Fruit fly (Drosophila melanogaster) whole organism, prepupa: ENCODE measurements around the gene ru.

Source experiments
- Blimp-1 ChIP-seq: fragments of 200-800 bp; sonication (Bioruptor generic); optimal IDR thresholded peaks from 3 replicates; lab custom pipeline; 2017; ENCODE audit warnings: missing biosample characterization, missing genetic modification characterization, mild to moderate bottlenecking, moderate library complexity, missing genetic modification reagents
- CG10631 ChIP-seq: fragments of 200-800 bp; sonication (Bioruptor generic); optimal IDR thresholded peaks from 2 replicates; lab custom pipeline; 2016; ENCODE audit warnings: missing biosample characterization, missing genetic modification characterization
- CG10669 ChIP-seq: fragments of 200-800 bp; sonication (Bioruptor generic); optimal IDR thresholded peaks from 3 replicates; lab custom pipeline; 2018; ENCODE audit warnings: missing biosample characterization, mild to moderate bottlenecking, missing genetic modification characterization, moderate library complexity
- CG11294 ChIP-seq: fragments of 200-800 bp; sonication (Bioruptor generic); IDR thresholded peaks from 2 replicates; pipeline ENCODE4 v1.3.6; 2022; ENCODE audit warnings: missing biosample characterization, missing genetic modification characterization
- CG11762 ChIP-seq: fragments of 200-800 bp; sonication (Bioruptor generic); optimal IDR thresholded peaks from 3 replicates; lab custom pipeline; 2016; ENCODE audit warnings: missing biosample characterization, missing genetic modification characterization; ENCODE audit not compliant: insufficient read depth
- CG16779 ChIP-seq: fragments of 200-800 bp; sonication (Bioruptor generic); optimal IDR thresholded peaks from 3 replicates; lab custom pipeline; 2017; ENCODE audit warnings: missing biosample characterization, mild to moderate bottlenecking, missing genetic modification characterization
- CG3032 ChIP-seq: fragments of 200-800 bp; optimal IDR thresholded peaks from 2 replicates; lab custom pipeline; 2019; ENCODE audit warnings: missing biosample characterization, mild to moderate bottlenecking, missing genetic modification characterization, moderate library complexity
- CG31627 ChIP-seq: fragments of 200-800 bp; sonication (Bioruptor generic); optimal IDR thresholded peaks from 3 replicates; lab custom pipeline; 2016; ENCODE audit warnings: missing biosample characterization, missing genetic modification characterization
- CG32006 ChIP-seq: fragments of 200-800 bp; sonication (Bioruptor generic); optimal IDR thresholded peaks from 3 replicates; lab custom pipeline; 2017; ENCODE audit warnings: missing biosample characterization, mild to moderate bottlenecking, missing genetic modification characterization
- CG34406 ChIP-seq: fragments of 200-800 bp; sonication (Bioruptor generic); optimal IDR thresholded peaks from 3 replicates; lab custom pipeline; 2016; ENCODE audit warnings: missing biosample characterization, missing genetic modification characterization
- CG3919 ChIP-seq: fragments of 200-800 bp; sonication (Bioruptor generic); optimal IDR thresholded peaks from 3 replicates; lab custom pipeline; 2016; ENCODE audit warnings: missing biosample characterization, missing genetic modification characterization
- CG4318 ChIP-seq: fragments of 200-800 bp; sonication (Bioruptor generic); optimal IDR thresholded peaks from 3 replicates; lab custom pipeline; 2017; ENCODE audit warnings: missing biosample characterization, mild to moderate bottlenecking, missing genetic modification characterization
- CG6163 ChIP-seq: fragments of 200-800 bp; sonication (Bioruptor generic); IDR thresholded peaks from 3 replicates; pipeline ENCODE4 v1.3.6; 2022; ENCODE audit warnings: missing biosample characterization, missing genetic modification characterization
- CG6792 ChIP-seq: fragments of 200-800 bp; sonication (Bioruptor generic); optimal IDR thresholded peaks from 3 replicates; lab custom pipeline; 2016; ENCODE audit warnings: missing biosample characterization, missing genetic modification characterization
- CG6854 ChIP-seq: fragments of 200-800 bp; sonication (Bioruptor generic); optimal IDR thresholded peaks from 2 replicates; lab custom pipeline; 2017; ENCODE audit warnings: missing biosample characterization, mild to moderate bottlenecking, missing genetic modification characterization
- CG8119 ChIP-seq: fragments of 200-800 bp; sonication (Bioruptor generic); IDR thresholded peaks from 3 replicates; pipeline ENCODE4 v1.3.6; 2022; ENCODE audit warnings: missing biosample characterization, missing genetic modification characterization
- CG8319 ChIP-seq: fragments of 200-800 bp; sonication (Bioruptor generic); optimal IDR thresholded peaks from 3 replicates; lab custom pipeline; 2016; ENCODE audit warnings: missing biosample characterization, missing genetic modification characterization
- CG8632 ChIP-seq: fragments of 200-800 bp; sonication (Bioruptor generic); optimal IDR thresholded peaks from 3 replicates; lab custom pipeline; 2016; ENCODE audit warnings: missing biosample characterization, missing genetic modification characterization
- CG9139 ChIP-seq: fragments of 200-800 bp; sonication (Bioruptor generic); optimal IDR thresholded peaks from 3 replicates; lab custom pipeline; 2017; ENCODE audit warnings: missing biosample characterization, mild to moderate bottlenecking, missing genetic modification characterization
- Eip75B ChIP-seq: fragments of 200-800 bp; sonication (Bioruptor generic); optimal IDR thresholded peaks from 3 replicates; lab custom pipeline; 2016; ENCODE audit warnings: missing biosample characterization, missing genetic modification characterization
- Eip78C ChIP-seq: fragments of 200-800 bp; sonication (Bioruptor generic); peaks from one replicate; lab custom pipeline; 2016; ENCODE audit warnings: missing biosample characterization, missing genetic modification characterization
- Eip93F ChIP-seq: fragments of 200-800 bp; sonication (Bioruptor generic); optimal IDR thresholded peaks from 2 replicates; lab custom pipeline; 2016; ENCODE audit warnings: missing biosample characterization, mild to moderate bottlenecking, missing genetic modification characterization
- Ets21C ChIP-seq: fragments of 200-800 bp; sonication (Bioruptor generic); optimal IDR thresholded peaks from 3 replicates; lab custom pipeline; 2016; ENCODE audit warnings: missing biosample characterization, missing genetic modification characterization
- Ets96B ChIP-seq: fragments of 200-800 bp; optimal IDR thresholded peaks from 2 replicates; lab custom pipeline; 2019; ENCODE audit warnings: missing biosample characterization, mild to moderate bottlenecking, missing genetic modification characterization, moderate library complexity
- Hr38 ChIP-seq: sonication (Bioruptor generic); optimal IDR thresholded peaks from 2 replicates; lab custom pipeline; 2016; ENCODE audit warnings: missing biosample characterization, missing genetic modification characterization
- Hr39 ChIP-seq: fragments of 200-800 bp; sonication (Bioruptor generic); optimal IDR thresholded peaks from 2 replicates; lab custom pipeline; 2016; ENCODE audit warnings: missing biosample characterization, missing genetic modification characterization
- Lpt ChIP-seq: fragments of 200-800 bp; sonication (Bioruptor generic); optimal IDR thresholded peaks from 3 replicates; lab custom pipeline; 2016; ENCODE audit warnings: missing biosample characterization, missing genetic modification characterization
- Met ChIP-seq: fragments of 200-800 bp; sonication (Bioruptor generic); optimal IDR thresholded peaks from 3 replicates; lab custom pipeline; 2016; ENCODE audit warnings: missing biosample characterization, missing genetic modification characterization
- OdsH ChIP-seq: fragments of 200-800 bp; sonication (Bioruptor generic); optimal IDR thresholded peaks from 3 replicates; lab custom pipeline; 2016; ENCODE audit warnings: missing biosample characterization, missing genetic modification characterization
- Smox ChIP-seq: fragments of 200-800 bp; sonication (Bioruptor generic); optimal IDR thresholded peaks from 3 replicates; lab custom pipeline; 2016; ENCODE audit warnings: missing biosample characterization, missing genetic modification characterization
- Sox102F ChIP-seq: fragments of 200-800 bp; sonication (Bioruptor generic); optimal IDR thresholded peaks from 2 replicates; lab custom pipeline; 2016; ENCODE audit warnings: missing biosample characterization, mild to moderate bottlenecking, missing genetic modification characterization
- Sox14 ChIP-seq: fragments of 200-800 bp; sonication (Bioruptor generic); optimal IDR thresholded peaks from 3 replicates; lab custom pipeline; 2016; ENCODE audit warnings: missing biosample characterization, missing genetic modification characterization
- Sox15 ChIP-seq: fragments of 200-800 bp; sonication (Bioruptor generic); optimal IDR thresholded peaks from 3 replicates; lab custom pipeline; 2016; ENCODE audit warnings: missing biosample characterization, missing genetic modification characterization
- achi ChIP-seq: fragments of 200-800 bp; sonication (Bioruptor generic); optimal IDR thresholded peaks from 3 replicates; lab custom pipeline; 2016; ENCODE audit warnings: missing biosample characterization, missing genetic modification characterization
- cyc ChIP-seq: fragments of 200-800 bp; sonication (Bioruptor generic); optimal IDR thresholded peaks from 3 replicates; lab custom pipeline; 2016; ENCODE audit warnings: missing biosample characterization, missing genetic modification characterization
- dac ChIP-seq: fragments of 200-800 bp; sonication (Bioruptor generic); optimal IDR thresholded peaks from 2 replicates; lab custom pipeline; 2017; ENCODE audit warnings: missing biosample characterization, mild to moderate bottlenecking, missing genetic modification characterization
- dsx ChIP-seq: fragments of 200-800 bp; optimal IDR thresholded peaks from 3 replicates; lab custom pipeline; 2019; ENCODE audit warnings: missing biosample characterization, mild to moderate bottlenecking, missing genetic modification characterization, moderate library complexity; ENCODE audit not compliant: poor library complexity, severe bottlenecking
- fd59A ChIP-seq: fragments of 200-800 bp; sonication (Bioruptor generic); optimal IDR thresholded peaks from 2 replicates; lab custom pipeline; 2017; ENCODE audit warnings: missing biosample characterization, mild to moderate bottlenecking, missing genetic modification characterization, missing genetic modification reagents
- fd85E ChIP-seq: fragments of 200-800 bp; sonication (Bioruptor generic); optimal IDR thresholded peaks from 3 replicates; lab custom pipeline; 2016; ENCODE audit warnings: missing biosample characterization, missing genetic modification characterization
- lz ChIP-seq: fragments of 200-800 bp; sonication (Bioruptor generic); optimal IDR thresholded peaks from 3 replicates; lab custom pipeline; 2016; ENCODE audit warnings: missing biosample characterization, missing genetic modification characterization
- net ChIP-seq: fragments of 200-800 bp; sonication (Bioruptor generic); optimal IDR thresholded peaks from 3 replicates; lab custom pipeline; 2016; ENCODE audit warnings: missing biosample characterization, missing genetic modification characterization
- spab ChIP-seq: fragments of 200-800 bp; sonication (Bioruptor generic); optimal IDR thresholded peaks from 2 replicates; lab custom pipeline; 2017; ENCODE audit warnings: missing biosample characterization, mild to moderate bottlenecking, missing genetic modification characterization, missing genetic modification reagents
- ss ChIP-seq, 2 experiments: fragments of 200-800 bp; sonication (Bioruptor generic); optimal IDR thresholded peaks; 2 replicates in 1 of 2; 3 replicates in 1 of 2; lab custom pipeline; 2017 to 2018; ENCODE audit warnings: mild to moderate bottlenecking in 2 of 2, missing biosample characterization in 2 of 2, missing genetic modification characterization in 2 of 2, moderate library complexity in 1 of 2
- svp ChIP-seq: fragments of 200-800 bp; sonication (Bioruptor generic); peaks from one replicate; lab custom pipeline; 2016; ENCODE audit warnings: missing biosample characterization, missing genetic modification characterization
- vri ChIP-seq: fragments of 200-800 bp; sonication (Bioruptor generic); optimal IDR thresholded peaks from 3 replicates; lab custom pipeline; 2016; ENCODE audit warnings: missing biosample characterization, mild to moderate bottlenecking, missing genetic modification characterization

Gene ru

dm6 chr3L:1342133-1342580, 28.3 kb upstream of the ru start, which contains the start of gene indra (continued):
- TF ChIP-seq CG3032 (tag; lab: Kevin White, UChicago) (peak; percentile 49), CG3919 (GFP tag; lab: Kevin White, UChicago) (no peak), Sox15 (GFP tag; lab: Kevin White, UChicago) (peak; percentile 38), CG32006 (no peak), spab (GFP tag; lab: Kevin White, UChicago) (no peak), achi (GFP tag; lab: Kevin White, UChicago) (no peak), OdsH (no peak), Smox (no peak), CG11762 (GFP tag; lab: Kevin White, UChicago) (peak; percentile 7), CG8319 (no peak), net (GFP tag; lab: Kevin White, UChicago) (no peak), Ets21C (GFP tag; lab: Kevin White, UChicago) (no peak), CG34406 (no peak), CG9139 (GFP tag; lab: Kevin White, UChicago) (no peak), Lpt (GFP tag; lab: Kevin White, UChicago) (no peak), CG11294 (GFP tag; lab: Robert Waterston, UW) (0 out of 2 replicates have a peak, but pooled peaks have one; percentile 36), svp (GFP tag; lab: Kevin White, UChicago) (peak; percentile 70), Hr39 (GFP tag; lab: Kevin White, UChicago) (no peak), Eip75B (GFP tag; lab: Kevin White, UChicago) (no peak), ss (GFP tag; optimal IDR thresholded peaks at IDR 0.05; lab: Kevin White, UChicago) (peak in 1 of 2 experiments; percentile 11)

dm6 chr3L:1346956-1347587, 23.4 kb upstream of the ru start:
- TF ChIP-seq Eip78C (GFP tag; lab: Kevin White, UChicago) (peak; percentile 55), Hr39 (GFP tag; lab: Kevin White, UChicago) (no peak), svp (GFP tag; lab: Kevin White, UChicago) (peak; percentile 90)

- TF ChIP-seq Sox14 (peak; percentile 84), CG10631 (GFP tag; lab: Kevin White, UChicago) (peak; percentile 71), CG8119 (GFP tag; lab: Robert Waterston, UW) (peak; percentile 81), Blimp-1 (GFP tag; lab: Kevin White, UChicago) (no peak), CG11294 (GFP tag; lab: Robert Waterston, UW) (peak; percentile 63), Ets96B (tag; lab: Kevin White, UChicago) (peak; percentile 72), CG11762 (GFP tag; lab: Kevin White, UChicago) (peak; percentile 54), Smox (no peak), cyc (GFP tag; lab: Kevin White, UChicago) (peak; percentile 78), Eip75B (GFP tag; lab: Kevin White, UChicago) (peak; percentile 81), CG6854 (GFP tag; lab: Kevin White, UChicago) (peak; percentile 31), vri (GFP tag; lab: Kevin White, UChicago) (peak; percentile 14), CG10669 (GFP tag; lab: Kevin White, UChicago) (peak; percentile 68), CG16779 (no peak), fd59A (GFP tag; lab: Kevin White, UChicago) (peak; percentile 73), CG31627 (GFP tag; lab: Kevin White, UChicago) (peak; percentile 82), dsx (peak; percentile 70), Sox102F (no peak), net (GFP tag; lab: Kevin White, UChicago) (no peak), fd85E (GFP tag; lab: Kevin White, UChicago) (no peak), CG32006 (peak; percentile 88), CG4318 (GFP tag; lab: Kevin White, UChicago) (no peak), CG3032 (tag; lab: Kevin White, UChicago) (peak; percentile 74), Eip78C (GFP tag; lab: Kevin White, UChicago) (peak; percentile 92), Eip93F (GFP tag; lab: Kevin White, UChicago) (peak; percentile 36), CG8632 (GFP tag; lab: Kevin White, UChicago) (peak; percentile 67), CG3919 (GFP tag; lab: Kevin White, UChicago) (peak; percentile 79), Lpt (GFP tag; lab: Kevin White, UChicago) (peak; percentile 73), lz (peak; percentile 78), dac (GFP tag; lab: Kevin White, UChicago) (peak; percentile 74), Met (GFP tag; lab: Kevin White, UChicago) (peak; percentile 80), Hr38 (GFP tag; lab: Kevin White, UChicago) (no peak), OdsH (peak; percentile 85), CG6792 (GFP tag; lab: Kevin White, UChicago) (peak; percentile 73), achi (GFP tag; lab: Kevin White, UChicago) (peak; percentile 73), CG9139 (GFP tag; lab: Kevin White, UChicago) (no peak), CG6163 (GFP tag; lab: Robert Waterston, UW) (peak; percentile 92)
These were observed 22.2 kb upstream of the ru start for dm6 chr3L:1348248-1348647.
